Fruit fly (Drosophila melanogaster) whole organism, wandering third instar larva: ENCODE data around the gene Cpsf5.

Experiments
- GATAd ChIP-seq: sonication (Bioruptor generic); optimal IDR thresholded peaks from 2 replicates; lab custom pipeline; 2016; ENCODE audit warnings: missing biosample characterization, missing genetic modification characterization
- dsf ChIP-seq: sonication (Bioruptor generic); optimal IDR thresholded peaks from 2 replicates; lab custom pipeline; 2016; ENCODE audit warnings: missing biosample characterization, missing genetic modification characterization, borderline replicate concordance
- jim ChIP-seq: fragments of 175-275, 200-325 bp; sonication (Bioruptor generic); optimal IDR thresholded peaks from 2 replicates; lab custom pipeline; 2016; ENCODE audit warnings: missing biosample characterization, mild to moderate bottlenecking, missing genetic modification characterization
- lola ChIP-seq: fragments of >200 bp; optimal IDR thresholded peaks from 2 replicates; lab custom pipeline; 2017; ENCODE audit warnings: missing biosample characterization, missing genetic modification characterization

DNA sequence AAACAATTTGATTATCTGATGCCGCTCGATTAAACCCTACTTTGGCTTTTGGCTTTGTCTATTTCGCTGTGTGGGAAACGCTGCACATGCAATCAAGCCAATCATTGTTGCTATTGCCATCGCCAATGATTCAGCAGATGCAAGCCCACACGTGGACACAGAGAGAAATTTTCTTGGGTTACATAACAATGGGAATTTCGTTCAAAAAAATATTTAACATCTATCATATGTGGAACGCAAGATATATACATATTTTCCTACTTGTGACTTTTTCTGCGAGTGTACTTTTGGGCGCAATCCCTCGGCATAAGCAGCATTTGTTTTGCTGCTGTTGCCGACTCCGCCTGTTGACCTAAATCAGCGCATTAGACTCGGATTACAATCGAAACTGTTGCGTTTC lies 8.5 kb downstream of the Cpsf5 start:
- TF ChIP-seq GATAd (GFP tag; lab: Kevin White, UChicago): no peak
- no peak for TF ChIP-seq lola (GFP tag; lab: Kevin White, UChicago)
- no peak for TF ChIP-seq dsf
- TF ChIP-seq jim (GFP tag; lab: Kevin White, UChicago): no peak
